Fruit fly (Drosophila melanogaster): ENCODE measurements around the gene CG7567.
A peak's percentile ranks its signal among the peaks of the same experiment; 100 is the strongest.

CG7567 gene

dm6 chr3R:29547182-29547979, 40.5 kb downstream of the CG7567 start (continued):
- TF ChIP-seq vnd (GFP tag; IDR thresholded peaks at IDR 0.05; ENCODE audit: partially characterized antibody) (no peak), CG4707 (GFP tag; optimal IDR thresholded peaks at IDR 0.05) (no peak), bigmax (GFP tag; optimal IDR thresholded peaks at IDR 0.05) (no peak), lbe (GFP tag; optimal IDR thresholded peaks at IDR 0.05) (no peak), grau (tag; optimal IDR thresholded peaks at IDR 0.05) (peak; percentile 23), MESR4 (GFP tag; optimal IDR thresholded peaks at IDR 0.05) (no peak), jing (GFP tag; optimal IDR thresholded peaks at IDR 0.05) (no peak), CG9817 (tag; optimal IDR thresholded peaks at IDR 0.05) (no peak), tx (GFP tag; optimal IDR thresholded peaks at IDR 0.05) (no peak), pb (GFP tag; optimal IDR thresholded peaks at IDR 0.05) (no peak), nerfin-1 (tag; optimal IDR thresholded peaks at IDR 0.05) (no peak), CG2712 (tag; optimal IDR thresholded peaks at IDR 0.05) (peak; percentile 38), Nf-YA (GFP tag; IDR thresholded peaks at IDR 0.05) (no peak), jigr1 (GFP tag; IDR thresholded peaks at IDR 0.05) (no peak), eve (GFP tag; optimal IDR thresholded peaks at IDR 0.05) (no peak), CG3847 (GFP tag; IDR thresholded peaks at IDR 0.05) (no peak), HmgD (GFP tag; optimal IDR thresholded peaks at IDR 0.05) (no peak), btn (GFP tag; optimal IDR thresholded peaks at IDR 0.05) (no peak), CG5245 (GFP tag; optimal IDR thresholded peaks at IDR 0.05) (no peak), CG9876 (GFP tag; optimal IDR thresholded peaks at IDR 0.05) (no peak), CG10979 (tag; optimal IDR thresholded peaks at IDR 0.05) (peak; percentile 49), zf30C (GFP tag; optimal IDR thresholded peaks at IDR 0.05) (peak; percentile 35), CG15073 (GFP tag; optimal IDR thresholded peaks at IDR 0.05) (no peak), ind (GFP tag; optimal IDR thresholded peaks at IDR 0.05) (no peak), ase (GFP tag; IDR thresholded peaks at IDR 0.05) (no peak), knrl (GFP tag; IDR thresholded peaks at IDR 0.05; ENCODE audit: partially characterized antibody) (no peak), Blimp-1 (GFP tag; optimal IDR thresholded peaks at IDR 0.05) (peak; percentile 3), Xbp1 (GFP tag; optimal IDR thresholded peaks at IDR 0.05) (no peak), Spps (tag; optimal IDR thresholded peaks at IDR 0.05) (no peak), CG6813 (GFP tag; optimal IDR thresholded peaks at IDR 0.05) (no peak), Abd-B (GFP tag; optimal IDR thresholded peaks at IDR 0.05) (peak; percentile 36), cwo (GFP tag; optimal IDR thresholded peaks at IDR 0.05) (no peak), CG10565 (GFP tag; optimal IDR thresholded peaks at IDR 0.05) (no peak), CG13287 (GFP tag; IDR thresholded peaks at IDR 0.05; ENCODE audit: partially characterized antibody) (no peak), CG14667 (GFP tag; IDR thresholded peaks at IDR 0.05) (no peak), onecut (GFP tag; IDR thresholded peaks at IDR 0.05) (no peak), CG7987 (GFP tag; optimal IDR thresholded peaks at IDR 0.05) (no peak), CG2120 (GFP tag; optimal IDR thresholded peaks at IDR 0.05) (no peak), CG9727 (GFP tag; optimal IDR thresholded peaks at IDR 0.05) (peak; percentile 8), crc (GFP tag; optimal IDR thresholded peaks at IDR 0.05) (no peak), so (GFP tag; IDR thresholded peaks at IDR 0.05) (no peak), CG2889 (GFP tag; IDR thresholded peaks at IDR 0.05) (no peak), CG10267 (tag; optimal IDR thresholded peaks at IDR 0.05) (peak; percentile 26), Max (GFP tag; optimal IDR thresholded peaks at IDR 0.05) (no peak), Atf6 (GFP tag; IDR thresholded peaks at IDR 0.05) (no peak), CG17829 (tag; optimal IDR thresholded peaks at IDR 0.05) (peak; percentile 37), sens (GFP tag) (peak; percentile 75), oc (tag; optimal IDR thresholded peaks at IDR 0.05) (no peak), CG13894 (tag; optimal IDR thresholded peaks at IDR 0.05) (no peak), Xrp1 (GFP tag; IDR thresholded peaks at IDR 0.05) (peak; percentile 32; the same call in 1 of the 2 replicates)
